Fruit fly (Drosophila melanogaster) whole organism, embryonic: ENCODE data around the gene CG3513.

Experiments
- Antp ChIP-seq: fragments of 200-800 bp; sonication (Bioruptor generic); optimal IDR thresholded peaks from 3 replicates; lab custom pipeline; 2016; ENCODE audit warnings: missing biosample characterization, missing genetic modification characterization
- Awh ChIP-seq: fragments of 200-800 bp; sonication (Bioruptor generic); IDR thresholded peaks from 2 replicates; pipeline ENCODE4, ENCODE4 v1.3.6; 2022; ENCODE audit warnings: missing biosample characterization, missing genetic modification characterization
- Bteb2 ChIP-seq: fragments of 200-800 bp; sonication (Bioruptor generic); optimal IDR thresholded peaks from 2 replicates; lab custom pipeline; 2016; ENCODE audit warnings: missing biosample characterization, missing genetic modification characterization
- CG10654 ChIP-seq: fragments of 200-800 bp; sonication (Bioruptor generic); optimal IDR thresholded peaks from 2 replicates; lab custom pipeline; 2016; ENCODE audit warnings: missing biosample characterization, missing genetic modification characterization
- CG11085 ChIP-seq: fragments of 200-800 bp; sonication (Bioruptor generic); IDR thresholded peaks from 2 replicates; pipeline ENCODE4 v1.3.6; 2022; ENCODE audit warnings: missing biosample characterization, missing genetic modification characterization
- CG11504 ChIP-seq: fragments of 200-800 bp; sonication (Bioruptor generic); optimal IDR thresholded peaks from 3 replicates; lab custom pipeline; 2019; ENCODE audit warnings: missing biosample characterization, mild to moderate bottlenecking, missing genetic modification characterization, moderate library complexity
- CG14050 ChIP-seq: fragments of 200-800 bp; sonication (Bioruptor generic); IDR thresholded peaks from 3 replicates; pipeline ENCODE4 v1.3.6; 2022; ENCODE audit warnings: missing biosample characterization, missing genetic modification characterization
- CG14710 ChIP-seq: fragments of 200-800 bp; sonication (Bioruptor generic); optimal IDR thresholded peaks from 3 replicates; lab custom pipeline; 2019; ENCODE audit warnings: missing biosample characterization, mild to moderate bottlenecking, missing genetic modification characterization, moderate library complexity
- CG17568 ChIP-seq: fragments of 200-800 bp; sonication (Bioruptor generic); optimal IDR thresholded peaks from 2 replicates; lab custom pipeline; 2018; ENCODE audit warnings: missing biosample characterization, mild to moderate bottlenecking, missing genetic modification characterization, moderate library complexity
- CG17829 ChIP-seq: fragments of 200-800 bp; optimal IDR thresholded peaks from 2 replicates; lab custom pipeline; 2019; ENCODE audit warnings: missing biosample characterization, mild to moderate bottlenecking, missing genetic modification characterization, moderate library complexity
- CG2712 ChIP-seq: fragments of 200-800 bp; optimal IDR thresholded peaks from 3 replicates; lab custom pipeline; 2019; ENCODE audit warnings: missing biosample characterization, mild to moderate bottlenecking, missing genetic modification characterization, moderate library complexity
- CG30403 ChIP-seq: fragments of 200-800 bp; sonication (Bioruptor generic); optimal IDR thresholded peaks from 3 replicates; lab custom pipeline; 2016; ENCODE audit warnings: missing biosample characterization, missing genetic modification characterization
- CG31441 ChIP-seq: fragments of 200-800 bp; sonication (Bioruptor generic); IDR thresholded peaks from 2 replicates; pipeline ENCODE4 v1.3.6; 2022; ENCODE audit warnings: missing biosample characterization, missing genetic modification characterization
- CG42726 ChIP-seq: fragments of 200-800 bp; sonication (Bioruptor generic); IDR thresholded peaks from 2 replicates; pipeline ENCODE4 v1.3.6; 2022; ENCODE audit warnings: missing biosample characterization, missing genetic modification characterization; ENCODE audit not compliant: partially characterized antibody
- CG6683 ChIP-seq: fragments of 200-800 bp; sonication (Bioruptor generic); optimal IDR thresholded peaks from 2 replicates; lab custom pipeline; 2017; ENCODE audit warnings: missing biosample characterization, mild to moderate bottlenecking, missing genetic modification characterization, missing genetic modification reagents
- CG6854 ChIP-seq: fragments of 200-800 bp; sonication (Bioruptor generic); optimal IDR thresholded peaks from 3 replicates; lab custom pipeline; 2017; ENCODE audit warnings: missing biosample characterization, mild to moderate bottlenecking, missing genetic modification characterization
- CG7271 ChIP-seq: fragments of 200-800 bp; sonication (Bioruptor generic); optimal IDR thresholded peaks from 2 replicates; lab custom pipeline; 2018; ENCODE audit warnings: missing biosample characterization, mild to moderate bottlenecking, missing genetic modification characterization, moderate library complexity
- CG7372 ChIP-seq: fragments of 200-800 bp; sonication (Bioruptor generic); IDR thresholded peaks from 2 replicates; pipeline ENCODE4 v1.3.6; 2022; ENCODE audit warnings: missing biosample characterization, missing genetic modification characterization
- CG7987 ChIP-seq: fragments of 200-800 bp; sonication (Bioruptor generic); optimal IDR thresholded peaks from 2 replicates; lab custom pipeline; 2018; ENCODE audit warnings: missing biosample characterization, mild to moderate bottlenecking, missing genetic modification characterization, moderate library complexity
- CG8765 ChIP-seq: fragments of 200-800 bp; sonication (Bioruptor generic); IDR thresholded peaks from 2 replicates; pipeline ENCODE4 v1.3.6; 2022; ENCODE audit warnings: missing biosample characterization, missing genetic modification characterization
- CG8944 ChIP-seq: fragments of 200-800 bp; sonication (Bioruptor generic); optimal IDR thresholded peaks from 3 replicates; lab custom pipeline; 2016; ENCODE audit warnings: missing biosample characterization, missing genetic modification characterization
- CG9609 ChIP-seq: fragments of 200-800 bp; sonication (Bioruptor generic); optimal IDR thresholded peaks from 3 replicates; lab custom pipeline; 2016; ENCODE audit warnings: missing biosample characterization, missing genetic modification characterization
- CG9817 ChIP-seq: fragments of 200-800 bp; sonication (Bioruptor generic); optimal IDR thresholded peaks from 2 replicates; lab custom pipeline; 2018; ENCODE audit warnings: missing biosample characterization, mild to moderate bottlenecking, missing genetic modification characterization, moderate library complexity
- Doc2 ChIP-seq: fragments of 200-800 bp; sonication (Bioruptor generic); IDR thresholded peaks from 2 replicates; pipeline ENCODE4 v1.3.6; 2022; ENCODE audit warnings: missing biosample characterization, missing genetic modification characterization
- Fer1 ChIP-seq: fragments of 200-800 bp; sonication (Bioruptor generic); optimal IDR thresholded peaks from 2 replicates; lab custom pipeline; 2017; ENCODE audit warnings: missing biosample characterization, mild to moderate bottlenecking, missing genetic modification characterization
- Fer2 ChIP-seq: fragments of 200-800 bp; sonication (Bioruptor generic); optimal IDR thresholded peaks from 2 replicates; lab custom pipeline; 2018; ENCODE audit warnings: missing biosample characterization, mild to moderate bottlenecking, missing genetic modification characterization, moderate library complexity
- HLHmδ ChIP-seq: fragments of 200-800 bp; sonication (Bioruptor generic); optimal IDR thresholded peaks from 2 replicates; lab custom pipeline; 2018; ENCODE audit warnings: missing biosample characterization, mild to moderate bottlenecking, missing genetic modification characterization, moderate library complexity
- Lhr ChIP-seq: fragments of 200-800 bp; sonication (Bioruptor generic); optimal IDR thresholded peaks from 3 replicates; lab custom pipeline; 2017; ENCODE audit warnings: mild to moderate bottlenecking, missing biosample characterization, missing genetic modification reagents, missing genetic modification characterization
- Mad ChIP-seq: fragments of 200-800 bp; sonication (Bioruptor generic); optimal IDR thresholded peaks from 2 replicates; lab custom pipeline; 2016; ENCODE audit warnings: missing biosample characterization, missing genetic modification characterization
- Med ChIP-seq: fragments of 200-800 bp; sonication (Bioruptor generic); peaks from one replicate; lab custom pipeline; 2016; ENCODE audit warnings: missing biosample characterization, missing genetic modification characterization, mild to moderate bottlenecking, inconsistent platforms, moderate library complexity
- Myb ChIP-seq: fragments of 200-800 bp; sonication (Bioruptor generic); optimal IDR thresholded peaks from 2 replicates; lab custom pipeline; 2016; ENCODE audit warnings: missing biosample characterization, missing genetic modification characterization
- NFAT ChIP-seq: fragments of 200-800 bp; sonication (Bioruptor generic); IDR thresholded peaks from 2 replicates; pipeline ENCODE4 v1.3.6; 2022; ENCODE audit warnings: missing biosample characterization, missing genetic modification characterization
- Nf-YC ChIP-seq: fragments of 200-800 bp; optimal IDR thresholded peaks from 3 replicates; lab custom pipeline; 2019; ENCODE audit warnings: missing biosample characterization, mild to moderate bottlenecking, missing genetic modification characterization, moderate library complexity
- Poxn ChIP-seq: fragments of 200-800 bp; sonication (Bioruptor generic); IDR thresholded peaks from 2 replicates; pipeline ENCODE4 v1.3.6; 2022; ENCODE audit warnings: missing biosample characterization, missing genetic modification characterization
- Sin3A ChIP-seq: fragments of >200 bp; optimal IDR thresholded peaks from 2 replicates; lab custom pipeline; 2018
- ara ChIP-seq: fragments of 200-800 bp; sonication (Bioruptor generic); IDR thresholded peaks from 2 replicates; pipeline ENCODE4 v1.3.6; 2022; ENCODE audit warnings: missing biosample characterization, missing genetic modification characterization
- cato ChIP-seq: fragments of 200-800 bp; sonication (Bioruptor generic); optimal IDR thresholded peaks from 2 replicates; lab custom pipeline; 2016; ENCODE audit warnings: missing biosample characterization, missing genetic modification characterization, borderline replicate concordance
- danr ChIP-seq: fragments of 200-800 bp; sonication (Bioruptor generic); IDR thresholded peaks from 2 replicates; pipeline ENCODE4 v1.3.6; 2022; ENCODE audit warnings: missing biosample characterization, missing genetic modification characterization
- ewg ChIP-seq: fragments of 200-800 bp; sonication (Bioruptor generic); optimal IDR thresholded peaks from 3 replicates; lab custom pipeline; 2017; ENCODE audit warnings: mild to moderate bottlenecking, missing biosample characterization, missing genetic modification reagents, missing genetic modification characterization
- fu2 ChIP-seq: fragments of 200-800 bp; sonication (Bioruptor generic); optimal IDR thresholded peaks from 2 replicates; lab custom pipeline; 2016; ENCODE audit warnings: missing biosample characterization, missing genetic modification characterization
- gt ChIP-seq: fragments of 200-800 bp; sonication (Bioruptor generic); IDR thresholded peaks from 2 replicates; pipeline ENCODE4 v1.3.6; 2022; ENCODE audit warnings: missing biosample characterization, missing genetic modification characterization
- ham ChIP-seq: fragments of 200-800 bp; sonication (Bioruptor generic); IDR thresholded peaks from 2 replicates; pipeline ENCODE4 v1.3.6; 2022; ENCODE audit warnings: missing biosample characterization, missing genetic modification characterization
- her ChIP-seq: fragments of 200-800 bp; sonication (Bioruptor generic); optimal IDR thresholded peaks from 2 replicates; lab custom pipeline; 2016; ENCODE audit warnings: missing biosample characterization, missing genetic modification characterization
- lab ChIP-seq: fragments of 200-800 bp; sonication (Bioruptor generic); optimal IDR thresholded peaks from 3 replicates; lab custom pipeline; 2017; ENCODE audit warnings: missing biosample characterization, missing genetic modification characterization, mild to moderate bottlenecking, moderate library complexity, missing genetic modification reagents
- mam ChIP-seq: fragments of 200-800 bp; sonication (Bioruptor generic); optimal IDR thresholded peaks from 3 replicates; lab custom pipeline; 2016; ENCODE audit warnings: missing biosample characterization, missing genetic modification characterization
- nerfin-1 ChIP-seq: fragments of 200-800 bp; sonication (Bioruptor generic); optimal IDR thresholded peaks from 3 replicates; lab custom pipeline; 2019; ENCODE audit warnings: missing biosample characterization, mild to moderate bottlenecking, missing genetic modification characterization, moderate library complexity
- nmo ChIP-seq: fragments of 200-800 bp; sonication (Bioruptor generic); optimal IDR thresholded peaks from 2 replicates; lab custom pipeline; 2018; ENCODE audit warnings: missing biosample characterization, mild to moderate bottlenecking, missing genetic modification characterization, moderate library complexity
- otp ChIP-seq: fragments of 200-800 bp; sonication (Bioruptor generic); IDR thresholded peaks from 3 replicates; pipeline ENCODE4, ENCODE4 v1.3.6; 2022; ENCODE audit warnings: missing biosample characterization, missing genetic modification characterization
- salm ChIP-seq: fragments of 200-800 bp; sonication (Bioruptor generic); optimal IDR thresholded peaks from 2 replicates; lab custom pipeline; 2018; ENCODE audit warnings: missing biosample characterization, mild to moderate bottlenecking, missing genetic modification characterization
- sens-2 ChIP-seq: fragments of 200-800 bp; sonication (Bioruptor generic); IDR thresholded peaks from 2 replicates; pipeline ENCODE4 v1.3.6; 2022; ENCODE audit warnings: missing biosample characterization, missing genetic modification characterization
- seq ChIP-seq: fragments of 200-800 bp; sonication (Bioruptor generic); IDR thresholded peaks from 2 replicates; pipeline ENCODE4 v1.3.6; 2022; ENCODE audit warnings: missing biosample characterization, missing genetic modification characterization
- sisA ChIP-seq: fragments of 200-800 bp; sonication (Bioruptor generic); IDR thresholded peaks from 2 replicates; pipeline ENCODE4 v1.3.6; 2022; ENCODE audit warnings: missing biosample characterization, missing genetic modification characterization

The CG3513 gene

DNA sequence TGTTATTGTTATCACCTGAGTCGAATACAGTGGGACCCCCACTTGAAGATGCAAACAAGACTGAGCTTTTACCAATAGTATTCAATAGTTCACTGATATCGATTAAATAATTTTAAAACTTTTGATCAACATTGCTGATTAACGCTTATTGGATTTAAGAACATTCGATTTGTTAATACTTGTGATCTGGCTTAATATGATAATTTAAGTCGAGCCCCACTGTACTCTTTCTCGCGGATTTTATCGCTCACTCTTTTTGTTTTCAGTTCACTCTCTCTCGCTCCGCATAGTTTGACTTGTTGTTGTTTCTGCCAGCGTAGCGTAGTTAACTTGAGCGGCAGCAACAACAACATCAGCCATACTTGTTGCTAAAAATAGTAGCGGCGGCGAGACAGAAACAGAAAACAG lies 37.3 kb downstream of the CG3513 start (continued):
- TF ChIP-seq Awh (GFP tag; lab: Robert Waterston, UW) (peak; percentile 98), Fer2 (tag; lab: Kevin White, UChicago) (peak; percentile 97), danr (GFP tag; lab: Robert Waterston, UW) (peak; percentile 95), CG9817 (tag; lab: Kevin White, UChicago) (peak; percentile 99), CG10654 (GFP tag; lab: Kevin White, UChicago) (peak; percentile 98), Nf-YC (tag; lab: Kevin White, UChicago) (peak; percentile 92), CG9609 (GFP tag; lab: Kevin White, UChicago) (peak; percentile 97), CG6683 (GFP tag; lab: Kevin White, UChicago) (peak; percentile 96), CG14050 (GFP tag; lab: Robert Waterston, UW) (peak; percentile 97), Antp (GFP tag; lab: Kevin White, UChicago) (peak; percentile 98), ara (GFP tag; lab: Robert Waterston, UW) (peak; percentile 97), salm (peak; percentile 98), CG11504 (tag; lab: Kevin White, UChicago) (peak; percentile 97), HLHmδ (GFP tag; lab: Kevin White, UChicago) (no peak), nmo (GFP tag; lab: Kevin White, UChicago) (peak; percentile 98), her (peak; percentile 97), Fer1 (peak; percentile 99), CG2712 (tag; lab: Kevin White, UChicago) (peak; percentile 99), CG14710 (tag; lab: Kevin White, UChicago) (peak; percentile 97), CG42726 (GFP tag; lab: Robert Waterston, UW) (no peak), CG7372 (GFP tag; lab: Robert Waterston, UW) (peak; percentile 97), CG17568 (GFP tag; lab: Kevin White, UChicago) (peak; percentile 98), CG31441 (GFP tag; lab: Robert Waterston, UW) (peak; percentile 95), CG17829 (tag; lab: Kevin White, UChicago) (peak; percentile 99), sens-2 (GFP tag; lab: Robert Waterston, UW) (peak; percentile 96), CG6854 (GFP tag; lab: Kevin White, UChicago) (peak; percentile 97), seq (GFP tag; lab: Robert Waterston, UW) (peak; percentile 98), lab (GFP tag; lab: Kevin White, UChicago) (peak; percentile 99), cato (peak; percentile 94), Lhr (peak; percentile 93), CG8765 (GFP tag; lab: Robert Waterston, UW) (peak; percentile 95), NFAT (peak; percentile 98), otp (peak; percentile 97), CG11085 (GFP tag; lab: Robert Waterston, UW) (peak; percentile 96), gt (GFP tag; lab: Robert Waterston, UW) (peak; percentile 95), Sin3A (lab: Kevin White, UChicago) (no peak), Mad (peak; percentile 94), sisA (GFP tag; lab: Robert Waterston, UW) (peak; percentile 98), ewg (GFP tag; lab: Kevin White, UChicago) (peak; percentile 96), CG30403 (GFP tag; lab: Kevin White, UChicago) (peak; percentile 98), Doc2 (GFP tag; lab: Robert Waterston, UW) (peak; percentile 88), nerfin-1 (tag; lab: Kevin White, UChicago) (peak; percentile 98), mam (GFP tag; lab: Kevin White, UChicago) (peak; percentile 98), Bteb2 (peak; percentile 97), Myb (GFP tag; lab: Kevin White, UChicago) (peak; percentile 91), CG8944 (GFP tag; lab: Kevin White, UChicago) (peak; percentile 97), fu2 (GFP tag; lab: Kevin White, UChicago) (peak; percentile 98), CG7987 (GFP tag; lab: Kevin White, UChicago) (peak; percentile 93), Poxn (peak; percentile 93), CG7271 (tag; lab: Kevin White, UChicago) (peak; percentile 90), ham (GFP tag; lab: Robert Waterston, UW) (peak; percentile 94; the same call in 1 of the 2 replicates), Med (peak; percentile 100)
